Worm (Caenorhabditis elegans) whole organism, L1 larva: ENCODE measurements around the gene nhr-88.

Source experiments
- C04F5.9 ChIP-seq: sonication (generic microtip); optimal IDR thresholded peaks from 2 replicates; lab custom pipeline; 2016; ENCODE audit warnings: missing genetic modification characterization, missing compliant biosample characterization
- C16A3.4 ChIP-seq: fragments of 150-350 bp; optimal IDR thresholded peaks from 2 replicates; lab custom pipeline; 2014; ENCODE audit warnings: missing biosample characterization, missing genetic modification characterization
- C34B4.2 ChIP-seq: sonication (generic microtip); optimal IDR thresholded peaks from 2 replicates; lab custom pipeline; 2017; ENCODE audit warnings: mild to moderate bottlenecking, missing genetic modification characterization, missing compliant biosample characterization
- Y116A8C.19 ChIP-seq: sonication (generic microtip); optimal IDR thresholded peaks from 2 replicates; lab custom pipeline; 2016; ENCODE audit warnings: missing compliant biosample characterization, missing genetic modification characterization, borderline replicate concordance
- aly-2 ChIP-seq: fragments of 150-350 bp; optimal IDR thresholded peaks from 2 replicates; lab custom pipeline; 2014; ENCODE audit warnings: missing biosample characterization, missing genetic modification characterization
- blmp-1 ChIP-seq: fragments of 150-350 bp; optimal IDR thresholded peaks from 2 replicates; lab custom pipeline; 2014; ENCODE audit warnings: missing biosample characterization, missing genetic modification characterization
- ceh-63 ChIP-seq: fragments of 200-800 bp; sonication (Bioruptor generic); optimal IDR thresholded peaks from 2 replicates; lab custom pipeline; 2018; ENCODE audit warnings: mild to moderate bottlenecking, missing genetic modification characterization, missing compliant biosample characterization
- ceh-8 ChIP-seq: fragments of 200-800 bp; sonication (Bioruptor generic); optimal IDR thresholded peaks from 2 replicates; lab custom pipeline; 2018; ENCODE audit warnings: mild to moderate bottlenecking, missing genetic modification characterization, moderate library complexity, missing compliant biosample characterization
- ceh-90 ChIP-seq: sonication (generic microtip); optimal IDR thresholded peaks from 2 replicates; lab custom pipeline; 2016; ENCODE audit warnings: missing genetic modification characterization, missing compliant biosample characterization
- dpl-1 ChIP-seq, 3 experiments: fragments of 150-350 bp in 2 of 3; sonication (generic microtip) in 1 of 3; optimal IDR thresholded peaks; 2 replicates each; lab custom pipeline; 2014 to 2017; ENCODE audit warnings: missing biosample characterization in 3 of 3, missing genetic modification characterization in 3 of 3, missing genetic modification reagents in 3 of 3
- dsc-1 ChIP-seq: sonication (generic microtip); optimal IDR thresholded peaks from 2 replicates; lab custom pipeline; 2016; ENCODE audit warnings: mild to moderate bottlenecking, missing genetic modification characterization, missing compliant biosample characterization
- efl-1 ChIP-seq, 4 experiments: fragments of 150-350 bp; optimal IDR thresholded peaks in 3 of 4; peaks in 1 of 4; 1 replicate in 1 of 4; 2 replicates in 3 of 4; lab custom pipeline; 2014; ENCODE audit warnings: missing biosample characterization in 2 of 4, missing genetic modification characterization in 2 of 4, missing genetic modification reagents in 2 of 4
- egl-27 ChIP-seq, 2 experiments: fragments of 150-350 bp in 1 of 2; sonication (generic microtip); optimal IDR thresholded peaks; 3 replicates each; lab custom pipeline; 2017 to 2018; ENCODE audit warnings: missing biosample characterization in 2 of 2, missing genetic modification characterization in 2 of 2, missing genetic modification reagents in 2 of 2
- elt-2 ChIP-seq: sonication (generic microtip); optimal IDR thresholded peaks from 2 replicates; lab custom pipeline; 2016; ENCODE audit warnings: missing genetic modification characterization, mild to moderate bottlenecking, inconsistent platforms, missing compliant biosample characterization, missing genetic modification reagents
- elt-3 ChIP-seq, 6 experiments: fragments of 150-350 bp in 1 of 6; sonication (generic microtip); optimal IDR thresholded peaks; 2 replicates each; lab custom pipeline; 2017 to 2018; ENCODE audit warnings: missing biosample characterization in 6 of 6, missing genetic modification characterization in 6 of 6, inconsistent platforms in 1 of 6
- ets-5 ChIP-seq: fragments of 200-800 bp; sonication (Bioruptor generic); IDR thresholded peaks from 2 replicates; pipeline ENCODE4 v1.3.6; 2022; ENCODE audit warnings: missing genetic modification characterization, missing compliant biosample characterization
- fos-1 ChIP-seq: fragments of 150-350 bp; optimal IDR thresholded peaks from 2 replicates; lab custom pipeline; 2014; ENCODE audit warnings: missing biosample characterization, missing genetic modification characterization
- grh-1 ChIP-seq: fragments of 200-800 bp; sonication (Bioruptor generic); IDR thresholded peaks from 2 replicates; pipeline ENCODE4 v1.3.6; 2022; ENCODE audit warnings: missing genetic modification reagents, missing genetic modification characterization, missing compliant biosample characterization
- hlh-4 ChIP-seq: sonication (generic microtip); optimal IDR thresholded peaks from 2 replicates; lab custom pipeline; 2016; ENCODE audit warnings: mild to moderate bottlenecking, missing genetic modification characterization, missing compliant biosample characterization
- jun-1 ChIP-seq: fragments of 150-350 bp; optimal IDR thresholded peaks from 2 replicates; lab custom pipeline; 2014; ENCODE audit warnings: missing biosample characterization, missing genetic modification reagents, missing genetic modification characterization
- lin-13 ChIP-seq: fragments of 150-350 bp; optimal IDR thresholded peaks from 2 replicates; lab custom pipeline; 2014; ENCODE audit warnings: missing biosample characterization, missing genetic modification reagents, missing genetic modification characterization
- lin-14 ChIP-seq: fragments of 200-800 bp; sonication (Bioruptor generic); optimal IDR thresholded peaks from 2 replicates; lab custom pipeline; 2018; ENCODE audit warnings: mild to moderate bottlenecking, missing genetic modification characterization, moderate library complexity, missing compliant biosample characterization
- lin-15B ChIP-seq: fragments of 150-350 bp; sonication (generic microtip); optimal IDR thresholded peaks from 3 replicates; lab custom pipeline; 2014; ENCODE audit warnings: missing biosample characterization, missing genetic modification characterization
- lin-35 ChIP-seq, 2 experiments: fragments of 150-350 bp; optimal IDR thresholded peaks; 2 replicates each; lab custom pipeline; 2014; ENCODE audit warnings: missing biosample characterization in 2 of 2, missing genetic modification characterization in 2 of 2, missing genetic modification reagents in 2 of 2
- lin-39 ChIP-seq: fragments of 150-350 bp; optimal IDR thresholded peaks from 2 replicates; lab custom pipeline; 2014; ENCODE audit warnings: missing biosample characterization, missing genetic modification reagents, missing genetic modification characterization
- lir-3 ChIP-seq: sonication (generic microtip); optimal IDR thresholded peaks from 2 replicates; lab custom pipeline; 2016; ENCODE audit warnings: mild to moderate bottlenecking, missing genetic modification characterization, moderate library complexity, missing compliant biosample characterization; ENCODE audit not compliant: poor library complexity
- lsy-2 ChIP-seq, 2 experiments: fragments of 150-350 bp; optimal IDR thresholded peaks; 2 replicates each; lab custom pipeline; 2014; ENCODE audit warnings: missing biosample characterization in 2 of 2, missing genetic modification characterization in 2 of 2
- mdl-1 ChIP-seq, 2 experiments: fragments of 150-350 bp; optimal IDR thresholded peaks; 2 replicates each; lab custom pipeline; 2014 to 2017; ENCODE audit warnings: missing biosample characterization in 2 of 2, missing genetic modification characterization in 2 of 2, inconsistent platforms in 1 of 2
- nhr-28 ChIP-seq: fragments of 150-350 bp; optimal IDR thresholded peaks from 2 replicates; lab custom pipeline; 2014; ENCODE audit warnings: missing biosample characterization, missing genetic modification characterization
- nhr-47 ChIP-seq: sonication (generic microtip); optimal IDR thresholded peaks from 2 replicates; lab custom pipeline; 2016; ENCODE audit warnings: mild to moderate bottlenecking, missing genetic modification characterization, moderate library complexity, missing compliant biosample characterization
- nhr-76 ChIP-seq: sonication (generic microtip); optimal IDR thresholded peaks from 2 replicates; lab custom pipeline; 2017; ENCODE audit warnings: missing biosample characterization, missing genetic modification characterization
- nhr-84 ChIP-seq: sonication (generic microtip); optimal IDR thresholded peaks from 2 replicates; lab custom pipeline; 2017; ENCODE audit warnings: missing biosample characterization, missing genetic modification characterization
- nhr-85 ChIP-seq: sonication (generic microtip); peaks from one replicate; lab custom pipeline; 2016; ENCODE audit warnings: missing genetic modification characterization, inconsistent platforms, missing compliant biosample characterization
- pag-3 ChIP-seq: sonication (generic microtip); optimal IDR thresholded peaks from 2 replicates; lab custom pipeline; 2017; ENCODE audit warnings: missing genetic modification characterization, mild to moderate bottlenecking, missing compliant biosample characterization, antibody characterized with exemption, borderline replicate concordance; ENCODE audit not compliant: insufficient read depth
- pax-3 ChIP-seq: fragments of 200-800 bp; sonication (Bioruptor generic); optimal IDR thresholded peaks from 2 replicates; lab custom pipeline; 2018; ENCODE audit warnings: mild to moderate bottlenecking, missing genetic modification characterization, moderate library complexity, missing compliant biosample characterization
- pqm-1 ChIP-seq: sonication (generic microtip); optimal IDR thresholded peaks from 3 replicates; lab custom pipeline; 2017; ENCODE audit warnings: missing biosample characterization, missing genetic modification characterization
- rnt-1 ChIP-seq: sonication (generic microtip); optimal IDR thresholded peaks from 2 replicates; lab custom pipeline; 2016; ENCODE audit warnings: mild to moderate bottlenecking, missing genetic modification characterization, moderate library complexity, missing compliant biosample characterization
- skn-1 ChIP-seq: fragments of 150-350 bp; optimal IDR thresholded peaks from 2 replicates; lab custom pipeline; 2014; ENCODE audit warnings: missing biosample characterization, missing genetic modification characterization
- snu-23 ChIP-seq: sonication (generic microtip); optimal IDR thresholded peaks from 2 replicates; lab custom pipeline; 2016; ENCODE audit warnings: missing genetic modification characterization, missing compliant biosample characterization
- sox-4 ChIP-seq: sonication (generic microtip); optimal IDR thresholded peaks from 2 replicates; lab custom pipeline; 2016; ENCODE audit warnings: missing genetic modification characterization, missing compliant biosample characterization
- tlp-1 ChIP-seq: fragments of 150-350 bp; optimal IDR thresholded peaks from 2 replicates; lab custom pipeline; 2014; ENCODE audit warnings: missing biosample characterization, missing genetic modification characterization
- unc-130 ChIP-seq: fragments of 150-350 bp; optimal IDR thresholded peaks from 2 replicates; lab custom pipeline; 2017; ENCODE audit warnings: missing biosample characterization, missing genetic modification characterization, inconsistent platforms
- unc-30 ChIP-seq: sonication (generic microtip); optimal IDR thresholded peaks from 2 replicates; lab custom pipeline; 2017; ENCODE audit warnings: missing biosample characterization, missing genetic modification characterization

nhr-88 gene

ce11 chrII:2975561-2976230 lies 743 bp upstream of the nhr-88 start (continued):
- no peak for TF ChIP-seq C34B4.2
- no peak for TF ChIP-seq Y116A8C.19
- no peak for TF ChIP-seq hlh-4 (tag; lab: Kevin White, UChicago)
- TF ChIP-seq lin-15B, result no peak
- TF ChIP-seq sox-4 (tag; lab: Kevin White, UChicago), result no peak
- no peak for TF ChIP-seq rnt-1 (tag; lab: Kevin White, UChicago)
- peak in 1 of 2 experiments; percentile 23 for TF ChIP-seq mdl-1 (tag; optimal IDR thresholded peaks at IDR 0.05; lab: Kevin White, UChicago)
- peak; percentile 14 for TF ChIP-seq pqm-1 (tag; lab: Kevin White, UChicago)
- peak; percentile 83 for TF ChIP-seq grh-1
- TF ChIP-seq egl-27 (tag; optimal IDR thresholded peaks at IDR 0.05; lab: Kevin White, UChicago), result no peak
- TF ChIP-seq pag-3 (tag; lab: Kevin White, UChicago), result no peak
- no peak for TF ChIP-seq ceh-63 (GFP tag; lab: Kevin White, UChicago)
- no peak for TF ChIP-seq C04F5.9 (tag; lab: Kevin White, UChicago)
- TF ChIP-seq snu-23 (GFP tag; lab: Kevin White, UChicago), result peak; percentile 43
- peak in 1 of 2 experiments; percentile 16 for TF ChIP-seq lsy-2 (tag; optimal IDR thresholded peaks at IDR 0.05; lab: Kevin White, UChicago)
- TF ChIP-seq pax-3 (tag; lab: Kevin White, UChicago), result no peak
- TF ChIP-seq nhr-76 (tag; lab: Kevin White, UChicago), result no peak
- no peak for TF ChIP-seq nhr-47 (tag; lab: Kevin White, UChicago)
- TF ChIP-seq ceh-90 (tag; lab: Kevin White, UChicago), result no peak
- TF ChIP-seq lir-3 (tag; lab: Kevin White, UChicago), result no peak
- TF ChIP-seq unc-30 (tag; lab: Kevin White, UChicago), result no peak
- TF ChIP-seq aly-2 (tag; lab: Kevin White, UChicago), result no peak
- TF ChIP-seq tlp-1 (tag; lab: Kevin White, UChicago), result peak; percentile 51
- TF ChIP-seq ets-5 (GFP tag; lab: Robert Waterston, UW), result no peak
- peak in 2 of 6 experiments; percentile 25 to 42 for TF ChIP-seq elt-3 (tag; optimal IDR thresholded peaks at IDR 0.05; lab: Kevin White, UChicago)
- TF ChIP-seq elt-2 (tag; lab: Kevin White, UChicago), result peak; percentile 91
- TF ChIP-seq lin-13, result no peak
- TF ChIP-seq dsc-1 (tag; lab: Kevin White, UChicago), result no peak
- no peak for TF ChIP-seq unc-130 (tag; lab: Kevin White, UChicago)
- TF ChIP-seq nhr-84, result no peak
- no peak for TF ChIP-seq jun-1 (tag; lab: Kevin White, UChicago)

ce11 chrII:2977652-2978051 lies 1.2 kb downstream of the nhr-88 start:
- TF ChIP-seq efl-1 (optimal IDR thresholded peaks at IDR 0.05; lab: Kevin White, UChicago) (peak in 1 of 2 experiments; percentile 7), efl-1 (GFP tag; optimal IDR thresholded peaks at IDR 0.05 in 1 of 2; lab: Kevin White, UChicago) (no peak), ceh-8 (GFP tag; lab: Kevin White, UChicago) (no peak), nhr-85 (peak; percentile 88), blmp-1 (peak; percentile 89), snu-23 (GFP tag; lab: Kevin White, UChicago) (peak; percentile 6), C16A3.4 (tag; lab: Kevin White, UChicago) (no peak), lsy-2 (tag; optimal IDR thresholded peaks at IDR 0.05; lab: Kevin White, UChicago) (peak in 1 of 2 experiments; percentile 3), dpl-1 (GFP tag; optimal IDR thresholded peaks at IDR 0.05; lab: Kevin White, UChicago) (peak in 1 of 3 experiments; percentile 21), nhr-28 (tag; lab: Kevin White, UChicago) (no peak), grh-1 (peak; percentile 68), fos-1 (tag; lab: Kevin White, UChicago) (no peak), lin-35 (GFP tag; optimal IDR thresholded peaks at IDR 0.05; lab: Kevin White, UChicago) (peak in 1 of 2 experiments; percentile 45), rnt-1 (tag; lab: Kevin White, UChicago) (no peak), lin-39 (tag; lab: Kevin White, UChicago) (no peak), skn-1 (tag; lab: Kevin White, UChicago) (no peak), lin-14 (peak; percentile 29)
